Worm (Caenorhabditis elegans) whole organism, midembryonic: ENCODE results near the gene lmp-1.

ENCODE experiments used
- T22C8.4 ChIP-seq: fragments of 200-800 bp; sonication (Bioruptor generic); IDR thresholded peaks from 2 replicates; pipeline ENCODE4 v1.3.6; 2022; ENCODE audit warnings: missing genetic modification characterization, missing compliant biosample characterization
- cog-1 ChIP-seq: sonication (generic microtip); optimal IDR thresholded peaks from 2 replicates; lab custom pipeline; 2016; ENCODE audit warnings: missing genetic modification characterization, missing compliant biosample characterization
- flt-1 ChIP-seq: fragments of 200-800 bp; sonication (Bioruptor generic); IDR thresholded peaks from 2 replicates; pipeline ENCODE4 v1.3.6; 2022; ENCODE audit warnings: missing genetic modification characterization, missing compliant biosample characterization
- klf-2 ChIP-seq: fragments of 200-800 bp; sonication (Bioruptor generic); conservative IDR thresholded peaks from 2 replicates; pipeline ENCODE4 v1.3.6; 2022; ENCODE audit warnings: missing genetic modification reagents, missing genetic modification characterization, missing compliant biosample characterization
- med-1 ChIP-seq: sonication (generic microtip); optimal IDR thresholded peaks from 2 replicates; lab custom pipeline; 2017; ENCODE audit warnings: missing genetic modification characterization, mild to moderate bottlenecking, missing compliant biosample characterization, antibody characterized with exemption, missing genetic modification reagents; ENCODE audit not compliant: insufficient read depth
- ref-1 ChIP-seq: fragments of 200-800 bp; sonication (Bioruptor generic); conservative IDR thresholded peaks from 2 replicates; pipeline ENCODE4 v1.3.6; 2022; ENCODE audit warnings: missing genetic modification reagents, missing genetic modification characterization, missing compliant biosample characterization
- tab-1 ChIP-seq: fragments of 200-800 bp; sonication (Bioruptor generic); IDR thresholded peaks from 2 replicates; pipeline ENCODE4 v1.3.6; 2022; ENCODE audit warnings: missing genetic modification characterization, missing compliant biosample characterization
- ztf-23 ChIP-seq: fragments of 200-800 bp; sonication (Bioruptor generic); IDR thresholded peaks from 2 replicates; pipeline ENCODE4 v1.3.6; 2022; ENCODE audit warnings: missing genetic modification reagents, missing genetic modification characterization, missing compliant biosample characterization
- ztf-29 ChIP-seq: fragments of 200-800 bp; sonication (Bioruptor generic); IDR thresholded peaks from 2 replicates; pipeline ENCODE4 v1.3.6; 2022; ENCODE audit warnings: missing genetic modification reagents, missing genetic modification characterization, missing compliant biosample characterization

lmp-1 gene

DNA sequence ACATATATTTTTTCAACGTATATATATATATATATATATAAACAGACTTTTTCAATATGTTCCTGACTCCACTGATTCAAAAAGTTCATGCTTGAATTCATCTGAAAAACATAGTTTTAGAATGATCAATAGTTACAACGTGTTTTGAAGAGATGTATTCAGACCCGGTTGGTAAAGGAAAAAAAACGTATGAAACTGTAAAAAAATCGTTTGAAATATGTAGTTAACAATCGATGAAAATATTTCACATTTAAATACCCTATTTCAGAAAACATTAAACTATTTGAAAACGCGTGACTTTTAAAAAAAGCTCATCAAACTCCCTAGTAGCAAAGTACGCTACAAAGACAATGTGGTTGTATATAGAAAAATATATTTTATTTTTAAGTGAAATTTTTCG lies 16.8 kb downstream of the lmp-1 start, which contains the start of gene C03B1.14:
C03B1.14 (minus strand) TSS at position 101 of the 400 bp plus-strand sequence.
- TF ChIP-seq flt-1 (GFP tag; lab: Robert Waterston, UW) (no peak), tab-1 (GFP tag; lab: Robert Waterston, UW) (no peak), klf-2 (no peak), ref-1 (GFP tag; lab: Robert Waterston, UW) (no peak), T22C8.4 (GFP tag; lab: Robert Waterston, UW) (no peak), ztf-23 (no peak), ztf-29 (GFP tag; lab: Robert Waterston, UW) (no peak), med-1 (GFP tag; lab: Kevin White, UChicago) (no peak)

DNA sequence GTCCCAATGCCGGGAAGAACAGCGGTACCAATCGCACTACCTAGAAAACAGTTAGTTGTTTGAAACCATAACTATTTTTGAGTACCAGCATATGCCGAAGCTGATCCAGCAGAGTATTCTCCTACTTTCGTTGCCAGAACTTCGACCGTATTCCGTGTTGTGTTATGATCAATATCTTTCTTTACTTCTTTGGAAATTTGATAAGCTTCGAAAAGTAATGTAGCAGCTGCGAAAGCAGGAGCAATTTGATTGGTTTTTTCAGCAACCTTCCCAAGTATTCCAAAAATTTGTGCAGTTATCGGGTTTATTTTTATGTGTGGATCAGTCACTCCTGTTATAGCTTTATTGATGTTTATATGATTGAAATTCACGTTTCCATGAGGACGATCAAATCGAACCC lies 17.4 kb downstream of the lmp-1 start:
- no peak for TF ChIP-seq ref-1 (GFP tag; lab: Robert Waterston, UW)
- TF ChIP-seq tab-1 (GFP tag; lab: Robert Waterston, UW) = no peak

DNA sequence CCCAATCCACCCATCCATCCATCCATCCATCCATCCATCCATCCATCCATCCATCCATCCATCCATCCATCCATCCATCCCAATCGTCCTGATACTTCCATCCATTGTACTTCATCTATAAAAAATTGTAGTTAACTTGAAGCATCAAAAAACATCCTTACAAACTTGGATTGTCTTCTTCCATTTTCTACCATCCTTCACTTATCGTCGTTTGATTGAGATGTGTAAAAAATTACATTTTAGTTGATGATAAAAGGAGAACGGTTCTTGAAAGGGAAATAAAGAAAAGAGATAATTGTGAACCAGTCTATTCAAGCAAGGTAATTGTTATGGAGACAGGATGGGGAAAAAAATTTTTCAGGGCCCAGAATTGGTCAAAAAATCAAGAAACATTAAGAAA lies 19.7 kb downstream of the lmp-1 start, which contains the start of gene C03B1.10:
C03B1.10 (minus strand) TSS at position 101 of the 400 bp plus-strand sequence.
- TF ChIP-seq tab-1 (GFP tag; lab: Robert Waterston, UW) (no peak), flt-1 (GFP tag; lab: Robert Waterston, UW) (no peak)

DNA sequence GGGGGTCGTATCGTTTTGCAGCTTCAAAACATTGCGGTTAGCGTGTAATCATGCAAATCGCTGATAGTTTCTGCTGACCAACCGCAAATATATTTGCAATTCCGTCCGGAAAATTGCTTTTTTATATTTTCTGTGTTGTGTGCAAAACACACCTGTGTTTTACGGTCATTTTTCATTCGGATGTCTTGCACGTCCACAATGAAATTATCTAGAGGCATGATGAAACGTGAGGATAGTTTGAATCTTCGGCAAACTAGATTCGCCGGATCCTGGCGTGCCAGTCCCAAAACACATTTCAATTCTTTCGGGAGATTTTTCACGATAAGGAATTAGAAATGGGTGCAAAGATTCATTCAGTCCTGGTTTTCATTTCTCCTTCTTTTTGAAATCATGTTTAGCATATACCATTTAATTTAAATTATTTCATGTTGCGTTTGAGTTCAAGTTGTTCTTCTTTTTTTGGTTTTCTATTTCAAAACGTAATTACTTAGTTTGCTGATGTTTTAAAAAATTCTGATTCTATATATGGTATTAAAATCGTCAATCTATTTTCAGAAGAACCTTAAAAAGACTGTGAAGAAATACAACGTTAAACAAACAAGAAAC lies 22.4 kb downstream of the lmp-1 start, which contains the start of gene C03B1.5:
C03B1.5 (plus strand) TSS at position 556 of the 606 bp plus-strand sequence.
- TF ChIP-seq ztf-29 (GFP tag; lab: Robert Waterston, UW) = no peak
- TF ChIP-seq flt-1 (GFP tag; lab: Robert Waterston, UW) = no peak
- TF ChIP-seq klf-2 = no peak
- TF ChIP-seq ztf-23 = no peak
- no peak for TF ChIP-seq cog-1
- TF ChIP-seq med-1 (GFP tag; lab: Kevin White, UChicago) = no peak
- no peak for TF ChIP-seq ref-1 (GFP tag; lab: Robert Waterston, UW)
- TF ChIP-seq T22C8.4 (GFP tag; lab: Robert Waterston, UW) = no peak
- TF ChIP-seq tab-1 (GFP tag; lab: Robert Waterston, UW) = no peak

DNA sequence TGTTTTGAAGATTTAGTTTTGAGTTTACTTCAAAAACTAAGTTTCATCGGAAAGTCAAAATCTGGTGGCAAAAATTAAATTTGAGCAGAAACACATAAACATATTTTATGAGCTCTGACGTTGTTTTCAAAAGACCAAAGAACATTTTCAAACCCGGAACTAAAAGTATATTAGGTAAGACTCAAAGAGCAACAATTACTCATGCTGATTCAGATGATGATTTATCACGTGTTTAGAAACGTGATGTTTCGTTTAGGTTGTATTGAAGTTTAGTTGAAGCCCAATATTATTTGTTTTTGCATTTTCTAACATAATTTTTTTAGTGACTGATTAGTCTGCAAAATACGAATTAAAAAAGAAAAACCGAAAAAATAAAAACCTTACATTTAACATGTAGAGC lies 23.7 kb downstream of the lmp-1 start:
- TF ChIP-seq cog-1 (no peak), ref-1 (GFP tag; lab: Robert Waterston, UW) (no peak), ztf-23 (no peak), med-1 (GFP tag; lab: Kevin White, UChicago) (no peak), tab-1 (GFP tag; lab: Robert Waterston, UW) (no peak), flt-1 (GFP tag; lab: Robert Waterston, UW) (no peak), T22C8.4 (GFP tag; lab: Robert Waterston, UW) (no peak), ztf-29 (GFP tag; lab: Robert Waterston, UW) (no peak), klf-2 (no peak)

DNA sequence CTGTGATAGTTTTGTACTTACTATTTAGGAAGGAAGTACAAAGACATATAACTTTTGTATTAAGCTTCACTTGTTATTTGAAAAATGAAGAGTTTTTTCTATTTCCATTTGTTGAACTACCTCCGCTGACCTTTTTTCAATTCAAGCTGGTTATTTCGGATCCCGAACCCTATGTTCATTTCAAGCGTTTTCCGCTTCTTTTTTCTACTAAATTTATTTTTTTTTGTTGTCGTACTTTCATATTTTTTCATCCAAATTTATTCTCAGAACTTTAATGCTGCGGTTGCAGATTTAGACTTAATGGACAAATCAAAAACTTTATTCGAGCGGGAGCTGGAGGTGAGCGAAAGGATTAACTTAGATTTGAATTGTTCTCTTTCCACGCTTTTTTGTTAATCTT lies 27.5 kb downstream of the lmp-1 start, which contains the start of gene C03B1.6:
C03B1.6 (plus strand) TSS at position 301 of the 400 bp plus-strand sequence.
- TF ChIP-seq ztf-23 = no peak
- TF ChIP-seq ztf-29 (GFP tag; lab: Robert Waterston, UW) = no peak
- TF ChIP-seq ref-1 (GFP tag; lab: Robert Waterston, UW) = no peak
- TF ChIP-seq med-1 (GFP tag; lab: Kevin White, UChicago) = no peak
- TF ChIP-seq klf-2 = no peak
- no peak for TF ChIP-seq T22C8.4 (GFP tag; lab: Robert Waterston, UW)
- no peak for TF ChIP-seq tab-1 (GFP tag; lab: Robert Waterston, UW)
- TF ChIP-seq cog-1 = no peak

DNA sequence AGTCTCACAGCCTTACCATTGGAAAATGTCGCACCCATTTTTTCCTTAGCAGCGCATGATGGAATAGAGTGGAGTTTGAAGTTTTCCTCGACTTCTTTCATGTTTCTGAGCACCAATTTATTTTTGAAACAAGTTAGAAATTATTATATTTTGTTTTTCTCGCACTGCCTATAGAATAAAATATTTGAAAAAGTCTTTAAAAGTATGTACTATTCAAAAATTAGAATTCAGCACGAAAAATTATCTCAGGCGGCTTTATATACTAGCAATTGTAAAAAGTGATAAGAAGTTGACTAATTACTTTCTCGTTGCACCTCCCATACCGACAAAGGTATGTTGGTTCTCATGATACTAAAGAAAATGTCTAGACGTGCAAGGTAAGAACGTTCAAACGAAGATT lies 30.5 kb downstream of the lmp-1 start, which contains the start of gene C03B1.9:
C03B1.9 (minus strand) TSS at position 101 of the 400 bp plus-strand sequence.
- no peak for TF ChIP-seq T22C8.4 (GFP tag; lab: Robert Waterston, UW)
- no peak for TF ChIP-seq med-1 (GFP tag; lab: Kevin White, UChicago)
- TF ChIP-seq ztf-23 = no peak
- TF ChIP-seq flt-1 (GFP tag; lab: Robert Waterston, UW) = no peak
- TF ChIP-seq klf-2 = no peak
- no peak for TF ChIP-seq ref-1 (GFP tag; lab: Robert Waterston, UW)
- no peak for TF ChIP-seq tab-1 (GFP tag; lab: Robert Waterston, UW)
- no peak for TF ChIP-seq cog-1
- no peak for TF ChIP-seq ztf-29 (GFP tag; lab: Robert Waterston, UW)

DNA sequence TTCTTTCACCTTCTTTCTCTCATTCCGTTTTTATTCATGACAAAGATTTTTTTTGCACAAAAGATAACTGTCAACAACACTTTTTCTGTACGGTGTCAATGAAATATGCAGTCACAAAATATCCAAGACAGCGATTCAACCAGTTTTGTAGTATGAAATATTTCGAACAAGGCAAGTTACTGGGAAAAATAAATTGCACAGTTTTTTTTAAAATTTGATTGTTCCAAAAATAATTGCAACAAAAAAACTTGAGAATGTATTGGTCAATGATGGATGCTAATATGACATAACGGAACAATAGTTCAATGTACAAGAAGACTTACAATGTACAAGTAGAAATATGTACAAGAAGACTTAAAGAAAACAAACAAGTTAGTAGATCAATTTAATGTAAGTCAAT lies 31.7 kb downstream of the lmp-1 start:
- TF ChIP-seq T22C8.4 (GFP tag; lab: Robert Waterston, UW) (no peak), flt-1 (GFP tag; lab: Robert Waterston, UW) (no peak), klf-2 (no peak), tab-1 (GFP tag; lab: Robert Waterston, UW) (no peak), ztf-23 (no peak), ztf-29 (GFP tag; lab: Robert Waterston, UW) (no peak), ref-1 (GFP tag; lab: Robert Waterston, UW) (no peak), cog-1 (no peak), med-1 (GFP tag; lab: Kevin White, UChicago) (no peak)

DNA sequence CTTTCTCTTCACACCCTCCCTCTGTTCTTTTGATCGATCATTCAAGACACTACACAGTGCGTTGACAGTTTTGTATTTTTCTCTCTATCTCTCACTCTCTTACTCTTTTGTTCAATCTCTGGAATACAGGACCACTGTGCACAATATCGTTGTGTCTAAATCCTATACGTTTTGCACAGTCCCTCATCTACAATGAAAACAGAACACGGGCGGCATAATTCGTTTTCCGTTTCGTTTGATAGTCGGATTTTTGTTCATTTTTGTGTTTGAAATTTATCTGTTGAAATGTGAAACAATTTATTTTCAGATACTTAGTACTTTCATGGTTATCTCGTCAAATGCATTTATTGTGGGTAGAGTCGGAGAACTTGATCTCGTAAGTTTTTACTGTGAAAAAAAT lies 36.0 kb downstream of the lmp-1 start, which contains the start of gene C03B1.7:
C03B1.7 (plus strand) TSS at position 301 of the 400 bp plus-strand sequence.
- no peak for TF ChIP-seq T22C8.4 (GFP tag; lab: Robert Waterston, UW)
- TF ChIP-seq ztf-29 (GFP tag; lab: Robert Waterston, UW) = no peak
- no peak for TF ChIP-seq ref-1 (GFP tag; lab: Robert Waterston, UW)
- TF ChIP-seq flt-1 (GFP tag; lab: Robert Waterston, UW) = no peak
- TF ChIP-seq cog-1 = no peak
- no peak for TF ChIP-seq klf-2
- no peak for TF ChIP-seq med-1 (GFP tag; lab: Kevin White, UChicago)
- TF ChIP-seq ztf-23 = no peak
- TF ChIP-seq tab-1 (GFP tag; lab: Robert Waterston, UW) = no peak

DNA sequence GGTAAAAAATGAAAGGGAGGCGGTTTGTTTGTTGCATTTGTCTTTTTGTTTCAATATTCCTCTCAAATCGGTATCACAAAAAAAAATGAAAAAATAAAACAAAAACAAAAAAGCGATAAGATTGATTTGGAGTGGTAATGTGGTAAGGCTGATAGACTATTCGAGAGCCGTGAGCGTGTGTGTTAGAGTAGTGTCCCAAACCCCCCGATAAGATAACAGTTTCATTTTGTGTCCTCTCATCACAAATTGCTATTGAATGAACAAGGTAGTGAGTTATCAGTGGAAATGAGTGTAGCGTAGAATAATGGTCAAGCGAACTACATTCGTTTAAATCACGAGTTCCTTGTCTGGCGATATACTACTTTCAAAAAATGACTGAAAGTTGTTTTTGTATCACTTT lies 39.0 kb downstream of the lmp-1 start:
- TF ChIP-seq flt-1 (GFP tag; lab: Robert Waterston, UW) = no peak
- TF ChIP-seq klf-2 = no peak
- TF ChIP-seq T22C8.4 (GFP tag; lab: Robert Waterston, UW) = no peak
- TF ChIP-seq tab-1 (GFP tag; lab: Robert Waterston, UW) = no peak
- TF ChIP-seq cog-1 = no peak
- no peak for TF ChIP-seq ztf-23
- TF ChIP-seq ztf-29 (GFP tag; lab: Robert Waterston, UW) = no peak
- no peak for TF ChIP-seq med-1 (GFP tag; lab: Kevin White, UChicago)
